Fruit fly (Drosophila melanogaster) whole organism, adult: Measurements from ENCODE around the gene CG3552.

Experiments
- CG5204 ChIP-seq: fragments of 200-800 bp; sonication (Bioruptor generic); optimal IDR thresholded peaks from 2 replicates; lab custom pipeline; 2016; ENCODE audit warnings: missing biosample characterization, missing genetic modification characterization
- CG7045 ChIP-seq: fragments of 200-800 bp; sonication (Bioruptor generic); optimal IDR thresholded peaks from 2 replicates; lab custom pipeline; 2017; ENCODE audit warnings: missing biosample characterization, mild to moderate bottlenecking, missing genetic modification characterization
- kay ChIP-seq: fragments of 200-800 bp; sonication (Bioruptor generic); peaks from one replicate; lab custom pipeline; 2016; ENCODE audit warnings: missing biosample characterization, missing genetic modification characterization, borderline replicate concordance
- toe ChIP-seq: fragments of 200-800 bp; sonication (Bioruptor generic); optimal IDR thresholded peaks from 2 replicates; lab custom pipeline; 2016; ENCODE audit warnings: missing biosample characterization, missing genetic modification characterization

DNA sequence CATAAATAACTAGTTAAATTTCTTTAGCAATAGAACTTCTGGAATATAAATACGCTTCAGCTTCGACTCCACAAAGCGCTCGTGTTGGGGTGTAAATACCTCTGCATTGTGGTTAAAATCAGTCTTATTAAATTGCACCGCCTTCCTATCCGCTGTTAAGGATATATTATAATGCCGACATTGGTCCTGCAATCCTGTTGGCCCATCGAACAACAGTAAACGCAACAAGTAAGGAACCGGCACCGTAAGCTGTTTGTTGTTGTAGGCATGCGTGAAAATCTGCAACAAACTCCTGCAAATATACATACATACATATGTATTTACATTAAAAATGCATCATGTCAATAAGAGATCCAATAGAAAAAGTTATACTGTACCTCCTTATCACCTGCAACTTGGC lies 271 bp downstream of the CG3552 start:
- TF ChIP-seq CG5204 (GFP tag; lab: Kevin White, UChicago): no peak
- TF ChIP-seq toe (GFP tag; lab: Kevin White, UChicago): no peak
- no peak for TF ChIP-seq kay (GFP tag; lab: Kevin White, UChicago)
- TF ChIP-seq CG7045 (GFP tag; lab: Kevin White, UChicago): no peak
